Worm (Caenorhabditis elegans): ENCODE measurements around the gene wsp-1.

DNA sequence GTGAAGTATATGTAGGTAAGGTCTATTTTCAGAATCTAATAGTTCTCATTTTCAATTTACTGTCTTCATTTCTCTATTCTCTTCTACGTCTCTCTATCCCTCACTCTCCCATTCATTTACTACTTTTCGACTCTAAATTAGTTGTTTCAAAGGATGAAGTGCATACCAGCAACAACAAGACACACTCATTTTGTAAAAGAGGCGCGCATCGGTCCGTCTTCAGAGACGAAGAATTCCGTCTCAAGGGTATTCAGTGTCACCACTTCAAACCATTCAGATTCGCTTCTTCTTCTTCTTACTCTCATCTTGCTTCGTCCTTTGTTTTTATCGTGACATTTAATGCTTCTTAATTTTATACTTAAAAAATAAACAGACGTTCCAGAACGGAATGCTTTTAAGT is 27.4 kb downstream of the wsp-1 start:
- TF ChIP-seq him-1 (tag; optimal IDR thresholded peaks at IDR 0.05) (no peak), nhr-27 (tag; optimal IDR thresholded peaks at IDR 0.05) (no peak), pha-4 (tag; optimal IDR thresholded peaks at IDR 0.05) (no peak), lin-35 (GFP tag; optimal IDR thresholded peaks at IDR 0.05) (no peak), hlh-26 (GFP tag; conservative IDR thresholded peaks at IDR 0.05) (no peak), dox-1 (GFP tag; IDR thresholded peaks at IDR 0.05) (no peak), ekl-4 (GFP tag; IDR thresholded peaks at IDR 0.05) (no peak), Y56A3A.18 (GFP tag; IDR thresholded peaks at IDR 0.05) (no peak), ztf-26 (tag; optimal IDR thresholded peaks at IDR 0.05) (no peak)
